Worm (Caenorhabditis elegans) whole organism, L4 larva: Measurements from ENCODE around the gene acs-7.

Experiments
- R02D3.7 ChIP-seq: fragments of 150-350 bp; sonication (generic microtip); optimal IDR thresholded peaks from 3 replicates; lab custom pipeline; 2014; ENCODE audit warnings: missing biosample characterization, missing genetic modification characterization
- Y48G9A.11 ChIP-seq: fragments of 200-800 bp; sonication (Bioruptor generic); IDR thresholded peaks from 2 replicates; pipeline ENCODE4 v1.3.6; 2022; ENCODE audit warnings: missing genetic modification reagents, missing genetic modification characterization, missing compliant biosample characterization
- Y75B8A.6 ChIP-seq: fragments of 200-800 bp; sonication (Bioruptor generic); IDR thresholded peaks from 2 replicates; pipeline ENCODE4 v1.3.6; 2022; ENCODE audit warnings: missing genetic modification reagents, missing genetic modification characterization, missing compliant biosample characterization
- aha-1 ChIP-seq: fragments of 150-350 bp; peaks from one replicate; lab custom pipeline; 2014; ENCODE audit warnings: missing biosample characterization, missing genetic modification characterization
- aly-2 ChIP-seq: sonication (generic microtip); optimal IDR thresholded peaks from 2 replicates; lab custom pipeline; 2018; ENCODE audit warnings: missing biosample characterization, missing genetic modification characterization
- ceh-82 ChIP-seq: sonication (generic microtip); optimal IDR thresholded peaks from 2 replicates; lab custom pipeline; 2017; ENCODE audit warnings: missing biosample characterization, missing genetic modification characterization
- ctbp-1 ChIP-seq: fragments of 200-800 bp; sonication (Bioruptor generic); IDR thresholded peaks from 2 replicates; pipeline ENCODE4 v1.3.6; 2022; ENCODE audit warnings: missing genetic modification reagents, missing genetic modification characterization, missing compliant biosample characterization
- dpl-1 ChIP-seq: fragments of 150-350 bp; optimal IDR thresholded peaks from 2 replicates; lab custom pipeline; 2014; ENCODE audit warnings: missing biosample characterization, missing genetic modification reagents, missing genetic modification characterization
- dve-1 ChIP-seq: sonication (generic microtip); optimal IDR thresholded peaks from 2 replicates; lab custom pipeline; 2017; ENCODE audit warnings: antibody characterized with exemption, mild to moderate bottlenecking, missing genetic modification characterization, missing compliant biosample characterization; ENCODE audit not compliant: insufficient read depth
- egl-43 ChIP-seq: fragments of 200-800 bp; sonication (Bioruptor generic); IDR thresholded peaks from 2 replicates; pipeline ENCODE4 v1.3.6; 2022; ENCODE audit warnings: missing genetic modification reagents, missing genetic modification characterization, missing compliant biosample characterization
- fkh-10 ChIP-seq: fragments of 150-350 bp; optimal IDR thresholded peaks from 2 replicates; lab custom pipeline; 2014; ENCODE audit warnings: missing biosample characterization, missing genetic modification reagents, missing genetic modification characterization
- hlh-11 ChIP-seq: fragments of 200-800 bp; sonication (Bioruptor generic); optimal IDR thresholded peaks from 2 replicates; lab custom pipeline; 2018; ENCODE audit warnings: mild to moderate bottlenecking, missing genetic modification characterization, missing compliant biosample characterization
- hlh-30 ChIP-seq: sonication (generic microtip); optimal IDR thresholded peaks from 2 replicates; lab custom pipeline; 2017; ENCODE audit warnings: antibody characterized with exemption, mild to moderate bottlenecking, missing genetic modification characterization, missing compliant biosample characterization; ENCODE audit not compliant: insufficient read depth
- jun-1 ChIP-seq: fragments of 150-350 bp; optimal IDR thresholded peaks from 2 replicates; lab custom pipeline; 2014; ENCODE audit warnings: missing biosample characterization, missing genetic modification reagents, missing genetic modification characterization
- lin-38 ChIP-seq: fragments of 200-800 bp; sonication (Bioruptor generic); IDR thresholded peaks from 2 replicates; pipeline ENCODE4 v1.3.6; 2022; ENCODE audit warnings: missing genetic modification reagents, missing genetic modification characterization, missing compliant biosample characterization
- lsy-2 ChIP-seq, 2 experiments: fragments of 150-350 bp in 1 of 2; sonication (generic microtip) in 1 of 2; optimal IDR thresholded peaks; 2 replicates each; lab custom pipeline; 2014 to 2017; ENCODE audit warnings: missing biosample characterization in 2 of 2, missing genetic modification characterization in 2 of 2
- madf-9 ChIP-seq: fragments of 200-800 bp; sonication (Bioruptor generic); conservative IDR thresholded peaks from 2 replicates; pipeline ENCODE4 v1.3.6; 2022; ENCODE audit warnings: missing genetic modification reagents, missing genetic modification characterization, missing compliant biosample characterization
- mdl-1 ChIP-seq, 2 experiments: fragments of 150-350 bp in 1 of 2; sonication (generic microtip) in 1 of 2; optimal IDR thresholded peaks; 2 replicates each; lab custom pipeline; 2014 to 2017; ENCODE audit warnings: missing biosample characterization in 2 of 2, missing genetic modification characterization in 2 of 2
- mes-2 ChIP-seq: sonication (generic microtip); optimal IDR thresholded peaks from 2 replicates; lab custom pipeline; 2016; ENCODE audit warnings: missing genotype, mild to moderate bottlenecking, missing genetic modification characterization, missing compliant biosample characterization; ENCODE audit not compliant: poor library complexity, severe bottlenecking
- mxl-2 ChIP-seq: fragments of 200-800 bp; sonication (Bioruptor generic); conservative IDR thresholded peaks from 2 replicates; pipeline ENCODE4 v1.3.6; 2022; ENCODE audit warnings: missing genetic modification reagents, missing genetic modification characterization, missing compliant biosample characterization
- nhr-11 ChIP-seq: fragments of 150-350 bp; optimal IDR thresholded peaks from 2 replicates; lab custom pipeline; 2014; ENCODE audit warnings: missing biosample characterization, missing genetic modification characterization
- nhr-42 ChIP-seq: fragments of 200-800 bp; sonication (Bioruptor generic); IDR thresholded peaks from 2 replicates; pipeline ENCODE4 v1.3.6; 2022; ENCODE audit warnings: missing genetic modification characterization, missing compliant biosample characterization
- pha-4 ChIP-seq, 2 experiments: fragments of 150-350 bp in 1 of 2; fragments of 200-800 bp in 1 of 2; sonication (Bioruptor generic) in 1 of 2; IDR thresholded peaks in 1 of 2; optimal IDR thresholded peaks in 1 of 2; 2 replicates each; pipeline versions ENCODE4 v1.3.6 to Lab custom; 2014 to 2022; ENCODE audit warnings: missing genetic modification characterization in 2 of 2, missing genetic modification reagents in 2 of 2, missing biosample characterization in 1 of 2, missing compliant biosample characterization in 1 of 2
- pqm-1 ChIP-seq: sonication (generic microtip); optimal IDR thresholded peaks from 2 replicates; lab custom pipeline; 2017; ENCODE audit warnings: missing biosample characterization, missing genetic modification characterization
- set-16 ChIP-seq: fragments of 200-800 bp; sonication (Bioruptor generic); IDR thresholded peaks from 2 replicates; pipeline ENCODE4 v1.3.6; 2022; ENCODE audit warnings: missing genetic modification reagents, missing genetic modification characterization, missing compliant biosample characterization
- snpc-4 ChIP-seq: fragments of 150-350 bp; optimal IDR thresholded peaks from 2 replicates; lab custom pipeline; 2014; ENCODE audit warnings: missing biosample characterization, missing genetic modification characterization
- spr-1 ChIP-seq: sonication (generic microtip); optimal IDR thresholded peaks from 2 replicates; lab custom pipeline; 2016; ENCODE audit warnings: mild to moderate bottlenecking, missing genetic modification characterization, missing compliant biosample characterization
- tra-1 ChIP-seq: fragments of 200-800 bp; sonication (Bioruptor generic); IDR thresholded peaks from 2 replicates; pipeline ENCODE4 v1.3.6; 2022; ENCODE audit warnings: missing genetic modification reagents, missing genetic modification characterization, missing compliant biosample characterization
- unc-39 ChIP-seq: sonication (generic microtip); optimal IDR thresholded peaks from 2 replicates; lab custom pipeline; 2017; ENCODE audit warnings: missing biosample characterization, missing genetic modification characterization
- unc-62 ChIP-seq, 3 experiments: fragments of 150-350 bp in 1 of 3; sonication (generic microtip); optimal IDR thresholded peaks in 2 of 3; peaks in 1 of 3; 1 replicate in 1 of 3; 2 replicates in 2 of 3; lab custom pipeline; 2014 to 2017; ENCODE audit warnings: missing biosample characterization in 3 of 3, missing genetic modification characterization in 3 of 3, missing genetic modification reagents in 3 of 3, missing genotype in 1 of 3
- zfp-2 ChIP-seq: sonication (generic microtip); optimal IDR thresholded peaks from 2 replicates; lab custom pipeline; 2016; ENCODE audit warnings: mild to moderate bottlenecking, missing genetic modification characterization, missing compliant biosample characterization
- zfp-3 ChIP-seq: fragments of 200-800 bp; sonication (Bioruptor generic); conservative IDR thresholded peaks from 2 replicates; pipeline ENCODE4 v1.3.6; 2022; ENCODE audit warnings: missing genetic modification reagents, missing genetic modification characterization, missing compliant biosample characterization

Gene acs-7

ce11 chrII:9265705-9266104 lies 26.1 kb upstream of the acs-7 start:
- no peak for TF ChIP-seq pha-4 (GFP tag; IDR thresholded peaks at IDR 0.05; lab: Robert Waterston, UW)
- TF ChIP-seq pha-4 (tag; optimal IDR thresholded peaks at IDR 0.05; lab: Kevin White, UChicago): no peak
- TF ChIP-seq mxl-2 (GFP tag; lab: Robert Waterston, UW): no peak
- no peak for TF ChIP-seq dpl-1
- TF ChIP-seq aha-1 (tag; lab: Kevin White, UChicago): peak; percentile 64
- TF ChIP-seq unc-39 (tag; lab: Kevin White, UChicago): no peak
- TF ChIP-seq snpc-4 (tag; lab: Kevin White, UChicago): no peak
- TF ChIP-seq nhr-11 (tag; lab: Kevin White, UChicago): no peak
- TF ChIP-seq, all 104 proteins: peak for 1

- TF ChIP-seq jun-1 (no peak), mes-2 (tag; lab: Kevin White, UChicago) (no peak), lsy-2 (tag; optimal IDR thresholded peaks at IDR 0.05; lab: Kevin White, UChicago) (no peak), unc-62 (GFP tag; optimal IDR thresholded peaks at IDR 0.05 in 1 of 2; lab: Kevin White, UChicago) (no peak), unc-62 (tag; optimal IDR thresholded peaks at IDR 0.05; lab: Kevin White, UChicago) (no peak), ctbp-1 (GFP tag; lab: Robert Waterston, UW) (no peak), nhr-42 (GFP tag; lab: Robert Waterston, UW) (no peak), Y48G9A.11 (GFP tag; lab: Robert Waterston, UW) (no peak), egl-43 (GFP tag; lab: Robert Waterston, UW) (no peak), fkh-10 (no peak), ceh-82 (no peak), Y75B8A.6 (GFP tag; lab: Robert Waterston, UW) (no peak), hlh-30 (no peak), mdl-1 (tag; optimal IDR thresholded peaks at IDR 0.05; lab: Kevin White, UChicago) (no peak), pqm-1 (tag; lab: Kevin White, UChicago) (no peak), R02D3.7 (no peak), lin-38 (GFP tag; lab: Robert Waterston, UW) (no peak), nhr-11 (tag; lab: Kevin White, UChicago) (no peak), dve-1 (tag; lab: Kevin White, UChicago) (no peak)
Measured at ce11 chrII:9266252-9266651, 25.6 kb upstream of the acs-7 start.

ce11 chrII:9266755-9267154 lies 25.1 kb upstream of the acs-7 start, which contains the start of gene C01G6.2:
Gene C01G6.2, plus strand, starts transcription at chrII:9267055.
- TF ChIP-seq tra-1 (GFP tag; lab: Robert Waterston, UW) (no peak), set-16 (GFP tag; lab: Robert Waterston, UW) (no peak), zfp-3 (GFP tag; lab: Robert Waterston, UW) (no peak), unc-62 (GFP tag; optimal IDR thresholded peaks at IDR 0.05 in 1 of 2; lab: Kevin White, UChicago) (peak in 1 of 2 experiments; percentile 17), unc-62 (tag; optimal IDR thresholded peaks at IDR 0.05; lab: Kevin White, UChicago) (no peak), zfp-2 (tag; lab: Kevin White, UChicago) (no peak)

ce11 chrII:9268983-9269382 lies 22.8 kb upstream of the acs-7 start:
- TF ChIP-seq aly-2 (tag; lab: Kevin White, UChicago): no peak
- no peak for TF ChIP-seq dpl-1
- TF ChIP-seq lsy-2 (tag; optimal IDR thresholded peaks at IDR 0.05; lab: Kevin White, UChicago): no peak
- no peak for TF ChIP-seq unc-39 (tag; lab: Kevin White, UChicago)
- TF ChIP-seq unc-62 (GFP tag; optimal IDR thresholded peaks at IDR 0.05 in 1 of 2; lab: Kevin White, UChicago): peak in 1 of 2 experiments; percentile 30
- TF ChIP-seq unc-62 (tag; optimal IDR thresholded peaks at IDR 0.05; lab: Kevin White, UChicago): no peak
- TF ChIP-seq, all 104 proteins: peak for 1

- TF ChIP-seq hlh-11 (tag; lab: Kevin White, UChicago) (no peak), spr-1 (tag; lab: Kevin White, UChicago) (no peak), madf-9 (no peak), ceh-82 (no peak)
- TF ChIP-seq, all 104 proteins: peak for 0
Measured at ce11 chrII:9269588-9269987, 22.2 kb upstream of the acs-7 start, which contains the start of gene C01G6.3. Gene C01G6.3, plus strand, starts transcription at chrII:9269888.
